Fruit fly (Drosophila melanogaster): Measurements from ENCODE around the gene CG3088.

Gene CG3088

DNA sequence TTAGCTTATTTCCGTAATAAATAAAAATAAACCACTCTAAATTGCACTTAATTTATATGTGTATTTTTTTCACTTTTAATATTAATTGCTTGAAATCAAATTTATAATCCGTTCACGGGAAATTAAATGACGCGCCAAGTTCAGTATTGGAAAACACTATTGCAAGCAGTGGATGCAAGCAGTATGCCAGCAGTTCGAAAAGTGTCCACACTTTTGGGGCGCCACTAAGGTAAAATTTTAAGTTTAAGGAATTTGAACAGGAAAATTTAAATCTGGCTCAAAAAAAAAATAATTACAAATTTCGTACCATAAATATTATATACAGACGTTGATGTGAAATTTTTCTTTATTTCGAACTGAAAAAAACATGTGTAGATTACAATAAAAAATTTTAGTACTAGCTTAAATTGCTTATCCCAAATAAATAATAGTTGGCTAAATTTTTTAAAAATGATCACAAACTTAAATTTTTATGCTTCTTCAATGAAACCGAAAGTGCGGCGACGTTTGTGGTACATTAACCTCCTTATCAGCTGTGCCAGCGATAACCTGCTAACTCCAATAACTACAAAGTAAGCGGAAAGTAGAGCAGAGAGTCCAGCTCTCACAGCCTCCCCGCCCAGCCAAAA is 12.9 kb upstream of the CG3088 start:
- TF ChIP-seq usp (GFP tag; optimal IDR thresholded peaks at IDR 0.05) (no peak), psq (optimal IDR thresholded peaks at IDR 0.05) (no peak), CG8478 (optimal IDR thresholded peaks at IDR 0.05) (no peak), EcR (GFP tag; optimal IDR thresholded peaks at IDR 0.05) (no peak), pan (optimal IDR thresholded peaks at IDR 0.05) (no peak), Dll (optimal IDR thresholded peaks at IDR 0.05) (no peak)

- TF ChIP-seq Dll (optimal IDR thresholded peaks at IDR 0.05), result no peak
- no peak for TF ChIP-seq usp (GFP tag; optimal IDR thresholded peaks at IDR 0.05)
- TF ChIP-seq CG8478 (optimal IDR thresholded peaks at IDR 0.05), result no peak
These were observed 2.4 kb downstream of the CG3088 start, which contains the start of gene CG3222 for dm6 chr3L:9598688-9599087. Gene CG3222 (plus strand): TSS chr3L:9598988.

DNA sequence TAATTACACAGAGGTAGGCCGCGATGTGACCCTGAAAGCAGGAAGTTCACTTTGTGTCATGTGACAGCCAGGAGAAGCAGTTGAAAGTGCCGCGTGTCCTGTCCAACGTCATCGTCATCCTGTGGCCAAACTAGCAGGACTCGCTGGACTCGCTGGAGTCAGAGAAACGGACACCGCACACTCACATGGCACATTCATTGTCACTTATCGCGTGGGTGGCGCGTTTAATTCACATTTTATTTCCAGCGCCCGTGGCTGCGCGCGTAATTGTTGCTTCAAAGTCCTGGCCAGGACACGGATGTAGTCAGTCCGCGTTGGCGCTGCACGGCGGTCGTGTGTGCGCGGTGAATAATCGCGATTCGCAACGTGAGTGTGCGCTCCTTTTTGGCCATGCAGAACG is 3.7 kb downstream of the CG3088 start, which contains the start of gene Tmc:
TSS of gene Tmc (plus strand) at position 301 of the 400 bp plus-strand sequence.
- no peak for TF ChIP-seq psq (optimal IDR thresholded peaks at IDR 0.05)
- TF ChIP-seq Dll (optimal IDR thresholded peaks at IDR 0.05), result no peak
- TF ChIP-seq pan (optimal IDR thresholded peaks at IDR 0.05), result no peak
- TF ChIP-seq usp (GFP tag; optimal IDR thresholded peaks at IDR 0.05), result no peak
- TF ChIP-seq EcR (GFP tag; optimal IDR thresholded peaks at IDR 0.05), result no peak
- TF ChIP-seq CG8478 (optimal IDR thresholded peaks at IDR 0.05), result no peak

DNA sequence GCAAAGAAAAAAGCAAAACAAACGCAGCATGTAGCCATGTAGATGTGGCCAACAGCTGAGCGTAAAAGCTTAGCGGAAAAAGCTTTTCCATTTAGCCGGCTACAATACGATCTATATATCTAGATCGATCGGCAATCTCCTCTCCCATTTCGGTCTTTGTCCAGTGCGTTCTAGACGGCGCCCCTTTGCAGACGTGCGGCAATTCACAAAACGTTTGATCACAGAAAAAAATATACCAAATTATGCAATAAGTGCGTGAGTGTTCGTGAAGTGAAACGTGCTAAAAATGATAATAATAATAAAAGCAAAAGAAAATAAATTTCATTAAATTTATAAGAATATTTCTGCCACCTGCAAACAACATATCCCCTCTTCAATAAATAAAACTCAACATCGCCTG is 17.7 kb downstream of the CG3088 start:
- TF ChIP-seq Dll (optimal IDR thresholded peaks at IDR 0.05), result no peak
- no peak for TF ChIP-seq psq (optimal IDR thresholded peaks at IDR 0.05)
- no peak for TF ChIP-seq CG8478 (optimal IDR thresholded peaks at IDR 0.05)
- no peak for TF ChIP-seq pan (optimal IDR thresholded peaks at IDR 0.05)
- TF ChIP-seq EcR (GFP tag; optimal IDR thresholded peaks at IDR 0.05), result no peak
- no peak for TF ChIP-seq usp (GFP tag; optimal IDR thresholded peaks at IDR 0.05)

- TF ChIP-seq EcR (GFP tag; optimal IDR thresholded peaks at IDR 0.05), result no peak
- TF ChIP-seq usp (GFP tag; optimal IDR thresholded peaks at IDR 0.05), result no peak
- no peak for TF ChIP-seq psq (optimal IDR thresholded peaks at IDR 0.05)
- no peak for TF ChIP-seq CG8478 (optimal IDR thresholded peaks at IDR 0.05)
- no peak for TF ChIP-seq pan (optimal IDR thresholded peaks at IDR 0.05)
- TF ChIP-seq Dll (optimal IDR thresholded peaks at IDR 0.05), result no peak
These were observed 29.5 kb downstream of the CG3088 start for dm6 chr3L:9571629-9572028.

- TF ChIP-seq Dll (optimal IDR thresholded peaks at IDR 0.05) (no peak), psq (optimal IDR thresholded peaks at IDR 0.05) (no peak), pan (optimal IDR thresholded peaks at IDR 0.05) (no peak), EcR (GFP tag; optimal IDR thresholded peaks at IDR 0.05) (no peak), CG8478 (optimal IDR thresholded peaks at IDR 0.05) (no peak), usp (GFP tag; optimal IDR thresholded peaks at IDR 0.05) (no peak)
These were observed 31.3 kb downstream of the CG3088 start for dm6 chr3L:9569849-9570248.

- TF ChIP-seq pan (optimal IDR thresholded peaks at IDR 0.05) (no peak), EcR (GFP tag; optimal IDR thresholded peaks at IDR 0.05) (no peak), CG8478 (optimal IDR thresholded peaks at IDR 0.05) (no peak), psq (optimal IDR thresholded peaks at IDR 0.05) (no peak), Dll (optimal IDR thresholded peaks at IDR 0.05) (no peak), usp (GFP tag; optimal IDR thresholded peaks at IDR 0.05) (no peak)
These were observed 31.9 kb downstream of the CG3088 start for dm6 chr3L:9569194-9569593.

DNA sequence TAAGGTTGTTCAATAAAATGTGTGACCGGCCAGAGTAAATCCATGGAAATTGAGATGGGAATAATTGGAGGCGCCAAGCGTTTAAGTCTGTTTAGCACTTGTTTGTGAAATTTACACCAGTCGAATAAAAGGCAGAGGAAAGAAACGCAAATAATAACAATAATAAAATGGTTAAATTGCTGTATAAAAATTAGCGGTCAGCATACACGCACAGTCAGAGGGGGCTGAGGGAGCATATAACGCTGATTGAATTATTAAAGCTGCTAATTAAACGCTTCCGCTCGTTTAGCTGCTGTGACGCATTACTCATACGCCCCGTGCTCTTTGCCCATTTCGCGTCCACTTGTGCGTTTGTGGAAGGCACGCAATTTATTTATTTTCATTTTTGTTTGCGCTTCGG is 33.4 kb downstream of the CG3088 start:
- no peak for TF ChIP-seq usp (GFP tag; optimal IDR thresholded peaks at IDR 0.05)

dm6 chr3L:9566849-9567248 is 34.3 kb downstream of the CG3088 start:
- TF ChIP-seq psq (optimal IDR thresholded peaks at IDR 0.05) (no peak), pan (optimal IDR thresholded peaks at IDR 0.05) (no peak), usp (GFP tag; optimal IDR thresholded peaks at IDR 0.05) (no peak), Dll (optimal IDR thresholded peaks at IDR 0.05) (no peak), EcR (GFP tag; optimal IDR thresholded peaks at IDR 0.05) (no peak), CG8478 (optimal IDR thresholded peaks at IDR 0.05) (no peak)

DNA sequence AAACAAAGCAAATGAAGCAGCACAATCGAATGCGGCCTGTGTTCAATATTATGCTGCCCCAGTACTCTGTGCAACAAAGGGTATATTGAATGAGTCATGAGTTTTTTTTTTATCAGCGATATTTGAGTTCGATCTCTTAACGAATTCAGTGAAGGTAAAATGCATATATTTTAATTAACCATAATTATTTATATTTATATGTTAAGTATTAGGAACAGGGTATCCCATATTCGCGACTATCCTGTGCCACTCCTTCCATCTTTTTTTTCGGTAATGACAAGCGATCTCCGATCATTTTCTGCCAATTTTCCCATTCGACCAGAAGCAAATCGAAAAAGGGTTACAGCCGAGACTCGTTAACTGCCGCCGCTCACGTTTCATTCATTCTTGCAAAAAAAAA is 42.1 kb downstream of the CG3088 start:
- TF ChIP-seq usp (GFP tag; optimal IDR thresholded peaks at IDR 0.05) (no peak), pan (optimal IDR thresholded peaks at IDR 0.05) (no peak), psq (optimal IDR thresholded peaks at IDR 0.05) (no peak), Dll (optimal IDR thresholded peaks at IDR 0.05) (no peak), EcR (GFP tag; optimal IDR thresholded peaks at IDR 0.05) (no peak), CG8478 (optimal IDR thresholded peaks at IDR 0.05) (no peak)

DNA sequence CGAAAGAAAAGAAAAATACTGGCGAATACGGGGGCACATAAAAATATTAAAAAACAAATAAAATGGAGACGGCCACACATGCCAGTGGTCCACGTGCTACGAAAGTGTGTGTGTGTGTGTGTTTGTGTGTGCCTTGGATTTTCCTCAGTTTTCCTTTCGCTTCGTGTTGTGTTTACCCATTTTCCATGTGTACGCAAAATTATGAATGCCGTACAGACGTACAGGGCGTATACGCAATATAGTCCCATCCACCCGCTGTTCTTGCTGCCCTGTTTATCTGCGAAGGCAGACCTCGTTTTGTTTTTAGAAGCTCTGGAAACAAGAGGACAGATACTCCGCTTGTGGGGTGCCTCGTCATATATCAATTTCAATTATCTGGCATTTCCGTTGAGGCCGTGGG is 44.5 kb downstream of the CG3088 start:
- no peak for TF ChIP-seq pan (optimal IDR thresholded peaks at IDR 0.05)
- TF ChIP-seq Dll (optimal IDR thresholded peaks at IDR 0.05), result no peak
- no peak for TF ChIP-seq usp (GFP tag; optimal IDR thresholded peaks at IDR 0.05)
- TF ChIP-seq CG8478 (optimal IDR thresholded peaks at IDR 0.05), result no peak
- no peak for TF ChIP-seq psq (optimal IDR thresholded peaks at IDR 0.05)
- no peak for TF ChIP-seq EcR (GFP tag; optimal IDR thresholded peaks at IDR 0.05)

DNA sequence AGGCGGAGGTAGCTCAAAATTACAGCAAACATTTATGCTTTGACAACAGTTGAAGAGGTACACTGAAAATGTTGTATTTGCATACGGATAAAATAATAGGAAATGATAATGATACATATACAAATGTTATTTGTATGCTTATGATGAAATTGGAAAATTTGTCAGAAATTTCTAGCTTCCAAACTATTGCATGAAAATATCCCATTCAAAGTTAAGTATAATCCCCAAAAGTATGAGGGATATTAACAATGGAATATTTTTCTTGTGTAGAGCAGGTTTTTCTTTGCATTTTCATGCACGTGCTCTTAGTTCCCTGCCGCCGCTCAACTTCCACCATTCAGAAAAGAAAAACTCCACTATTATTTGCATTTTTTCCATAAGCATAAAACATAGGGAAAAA is 46.1 kb downstream of the CG3088 start:
- TF ChIP-seq EcR (GFP tag; optimal IDR thresholded peaks at IDR 0.05) (no peak), usp (GFP tag; optimal IDR thresholded peaks at IDR 0.05) (no peak), Dll (optimal IDR thresholded peaks at IDR 0.05) (no peak), psq (optimal IDR thresholded peaks at IDR 0.05) (no peak), CG8478 (optimal IDR thresholded peaks at IDR 0.05) (no peak), pan (optimal IDR thresholded peaks at IDR 0.05) (no peak)

dm6 chr3L:9552190-9552809 is 48.8 kb downstream of the CG3088 start:
- no peak for TF ChIP-seq usp (GFP tag; optimal IDR thresholded peaks at IDR 0.05)
- TF ChIP-seq EcR (GFP tag; optimal IDR thresholded peaks at IDR 0.05), result no peak
- TF ChIP-seq Dll (optimal IDR thresholded peaks at IDR 0.05), result no peak
- TF ChIP-seq pan (optimal IDR thresholded peaks at IDR 0.05), result no peak
- TF ChIP-seq CG8478 (optimal IDR thresholded peaks at IDR 0.05), result no peak
- no peak for TF ChIP-seq psq (optimal IDR thresholded peaks at IDR 0.05)

All from whole organism.